Worm (Caenorhabditis elegans) whole organism, midembryonic: ENCODE results near the gene F31F6.3.

ENCODE experiments used
- T22C8.4 ChIP-seq: fragments of 200-800 bp; sonication (Bioruptor generic); IDR thresholded peaks from 2 replicates; pipeline ENCODE4 v1.3.6; 2022; ENCODE audit warnings: missing genetic modification characterization, missing compliant biosample characterization
- cog-1 ChIP-seq: sonication (generic microtip); optimal IDR thresholded peaks from 2 replicates; lab custom pipeline; 2016; ENCODE audit warnings: missing genetic modification characterization, missing compliant biosample characterization
- flt-1 ChIP-seq: fragments of 200-800 bp; sonication (Bioruptor generic); IDR thresholded peaks from 2 replicates; pipeline ENCODE4 v1.3.6; 2022; ENCODE audit warnings: missing genetic modification characterization, missing compliant biosample characterization
- klf-2 ChIP-seq: fragments of 200-800 bp; sonication (Bioruptor generic); conservative IDR thresholded peaks from 2 replicates; pipeline ENCODE4 v1.3.6; 2022; ENCODE audit warnings: missing genetic modification reagents, missing genetic modification characterization, missing compliant biosample characterization
- med-1 ChIP-seq: sonication (generic microtip); optimal IDR thresholded peaks from 2 replicates; lab custom pipeline; 2017; ENCODE audit warnings: missing genetic modification characterization, mild to moderate bottlenecking, missing compliant biosample characterization, antibody characterized with exemption, missing genetic modification reagents; ENCODE audit not compliant: insufficient read depth
- ref-1 ChIP-seq: fragments of 200-800 bp; sonication (Bioruptor generic); conservative IDR thresholded peaks from 2 replicates; pipeline ENCODE4 v1.3.6; 2022; ENCODE audit warnings: missing genetic modification reagents, missing genetic modification characterization, missing compliant biosample characterization
- tab-1 ChIP-seq: fragments of 200-800 bp; sonication (Bioruptor generic); IDR thresholded peaks from 2 replicates; pipeline ENCODE4 v1.3.6; 2022; ENCODE audit warnings: missing genetic modification characterization, missing compliant biosample characterization
- ztf-23 ChIP-seq: fragments of 200-800 bp; sonication (Bioruptor generic); IDR thresholded peaks from 2 replicates; pipeline ENCODE4 v1.3.6; 2022; ENCODE audit warnings: missing genetic modification reagents, missing genetic modification characterization, missing compliant biosample characterization
- ztf-29 ChIP-seq: fragments of 200-800 bp; sonication (Bioruptor generic); IDR thresholded peaks from 2 replicates; pipeline ENCODE4 v1.3.6; 2022; ENCODE audit warnings: missing genetic modification reagents, missing genetic modification characterization, missing compliant biosample characterization

DNA sequence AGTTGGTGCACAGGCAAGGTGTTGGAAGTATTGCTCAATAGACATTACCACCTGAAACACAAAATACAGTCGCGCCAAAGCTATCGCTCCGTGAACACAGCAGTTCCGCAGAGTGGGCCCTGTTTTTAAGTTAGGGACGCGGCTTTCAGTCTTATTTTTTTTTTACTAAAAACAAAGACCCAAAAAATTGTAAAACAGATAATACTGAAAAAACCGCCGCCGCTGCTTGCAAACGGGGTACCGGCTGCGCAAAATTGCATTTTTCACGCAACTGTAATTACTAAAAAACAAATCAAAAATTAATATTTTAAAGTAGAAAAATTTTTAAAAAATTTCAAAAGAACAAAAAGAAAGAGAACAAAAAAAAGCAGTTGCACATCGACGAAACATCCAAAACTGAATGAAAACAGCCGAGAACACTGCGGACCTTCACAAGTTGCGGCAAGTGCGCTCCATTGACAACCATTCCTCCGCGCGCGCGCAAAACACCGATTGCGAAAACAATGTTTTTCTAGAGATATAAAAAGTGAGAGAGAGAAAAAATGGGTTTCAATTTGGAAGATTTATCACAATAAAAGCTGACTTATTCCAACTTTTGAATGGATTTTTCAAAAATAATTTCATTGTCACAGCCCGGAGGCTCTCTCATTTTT, at the start of gene F31F6.3:
- TF ChIP-seq flt-1 (GFP tag; lab: Robert Waterston, UW) (no peak), T22C8.4 (GFP tag; lab: Robert Waterston, UW) (no peak), cog-1 (no peak), med-1 (no peak), ztf-23 (GFP tag; lab: Robert Waterston, UW) (no peak), ztf-29 (no peak), ref-1 (GFP tag; lab: Robert Waterston, UW) (no peak), klf-2 (no peak), tab-1 (GFP tag; lab: Robert Waterston, UW) (no peak)
